Worm (Caenorhabditis elegans): ENCODE results near the gene zmp-1.
A peak's percentile ranks its signal among the peaks of the same experiment; 100 is the strongest.

The zmp-1 gene

DNA sequence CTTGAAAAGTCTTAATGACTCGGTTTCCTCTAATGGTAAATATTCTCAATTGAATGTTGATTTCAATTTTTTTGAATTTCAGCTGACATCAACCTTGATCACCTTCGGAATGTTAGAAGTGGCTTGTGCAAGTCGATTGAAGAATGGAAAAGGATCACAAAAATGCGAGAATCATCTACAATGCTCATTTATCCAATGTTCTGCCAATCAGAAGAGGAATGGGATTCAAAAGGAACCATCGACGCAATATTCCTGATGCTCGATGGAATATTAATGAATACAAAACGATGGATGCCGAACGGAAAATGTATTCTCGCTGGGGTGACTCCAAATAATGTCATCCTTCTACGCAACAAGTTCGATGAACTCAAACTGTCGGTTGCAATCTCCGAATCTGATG is 28.8 kb upstream of the zmp-1 start:
- TF ChIP-seq gei-17 (GFP tag; optimal IDR thresholded peaks at IDR 0.05): no peak
- TF ChIP-seq aptf-2 (GFP tag; conservative IDR thresholded peaks at IDR 0.05): no peak
- TF ChIP-seq mxl-1 (tag; optimal IDR thresholded peaks at IDR 0.05): no peak
- no peak for TF ChIP-seq aptf-3 (GFP tag; IDR thresholded peaks at IDR 0.05)
- no peak for TF ChIP-seq nhr-90 (tag; optimal IDR thresholded peaks at IDR 0.05)
- TF ChIP-seq unc-130 (GFP tag; optimal IDR thresholded peaks at IDR 0.05): no peak
- TF ChIP-seq Y79H2A.3 (GFP tag; conservative IDR thresholded peaks at IDR 0.05): no peak
- no peak for TF ChIP-seq hlh-26 (GFP tag; conservative IDR thresholded peaks at IDR 0.05)
- TF ChIP-seq Y53F4B.3 (GFP tag; IDR thresholded peaks at IDR 0.05): no peak
- TF ChIP-seq egrh-3 (GFP tag; IDR thresholded peaks at IDR 0.05): no peak

DNA sequence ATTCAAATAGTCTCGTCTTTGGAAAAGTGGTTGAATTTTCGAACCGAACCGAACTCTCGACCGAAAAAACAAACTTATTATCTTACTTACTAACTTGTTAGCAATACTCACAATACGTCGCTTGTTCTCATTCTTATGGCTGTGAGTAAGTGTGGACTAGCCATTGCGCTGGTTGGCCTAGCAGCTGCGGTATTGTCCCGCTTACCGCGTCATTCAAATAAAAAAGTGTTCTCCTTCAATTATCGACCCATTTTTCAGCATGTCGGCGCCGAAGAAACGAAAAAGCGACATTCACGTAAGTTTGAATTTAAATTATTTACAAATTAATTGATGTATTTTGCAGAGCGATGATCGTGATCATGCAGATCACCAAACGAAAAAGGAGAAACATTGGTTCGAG is 26.3 kb upstream of the zmp-1 start:
- no peak for TF ChIP-seq Y53F4B.3 (GFP tag; IDR thresholded peaks at IDR 0.05)
- TF ChIP-seq T07F8.4 (tag; optimal IDR thresholded peaks at IDR 0.05): no peak
- no peak for TF ChIP-seq F33H1.4 (GFP tag; IDR thresholded peaks at IDR 0.05)
- TF ChIP-seq nfya-1 (tag; optimal IDR thresholded peaks at IDR 0.05; ENCODE audit: borderline replicate concordance, insufficient read depth): no peak
- no peak for TF ChIP-seq hsf-1 (GFP tag; IDR thresholded peaks at IDR 0.05)
- TF ChIP-seq F39B2.1 (GFP tag; IDR thresholded peaks at IDR 0.05): no peak
- TF ChIP-seq bed-1 (GFP tag; IDR thresholded peaks at IDR 0.05): no peak
- no peak for TF ChIP-seq zfh-2 (GFP tag; conservative IDR thresholded peaks at IDR 0.05)
- TF ChIP-seq snpc-1.1 (tag; optimal IDR thresholded peaks at IDR 0.05; ENCODE audit: insufficient read depth): no peak
- TF ChIP-seq egl-18 (GFP tag; IDR thresholded peaks at IDR 0.05): no peak
- no peak for TF ChIP-seq athp-1 (tag; optimal IDR thresholded peaks at IDR 0.05)
- TF ChIP-seq rpc-1 (optimal IDR thresholded peaks at IDR 0.05): no peak
- no peak for TF ChIP-seq rpc-1 (tag; optimal IDR thresholded peaks at IDR 0.05)

DNA sequence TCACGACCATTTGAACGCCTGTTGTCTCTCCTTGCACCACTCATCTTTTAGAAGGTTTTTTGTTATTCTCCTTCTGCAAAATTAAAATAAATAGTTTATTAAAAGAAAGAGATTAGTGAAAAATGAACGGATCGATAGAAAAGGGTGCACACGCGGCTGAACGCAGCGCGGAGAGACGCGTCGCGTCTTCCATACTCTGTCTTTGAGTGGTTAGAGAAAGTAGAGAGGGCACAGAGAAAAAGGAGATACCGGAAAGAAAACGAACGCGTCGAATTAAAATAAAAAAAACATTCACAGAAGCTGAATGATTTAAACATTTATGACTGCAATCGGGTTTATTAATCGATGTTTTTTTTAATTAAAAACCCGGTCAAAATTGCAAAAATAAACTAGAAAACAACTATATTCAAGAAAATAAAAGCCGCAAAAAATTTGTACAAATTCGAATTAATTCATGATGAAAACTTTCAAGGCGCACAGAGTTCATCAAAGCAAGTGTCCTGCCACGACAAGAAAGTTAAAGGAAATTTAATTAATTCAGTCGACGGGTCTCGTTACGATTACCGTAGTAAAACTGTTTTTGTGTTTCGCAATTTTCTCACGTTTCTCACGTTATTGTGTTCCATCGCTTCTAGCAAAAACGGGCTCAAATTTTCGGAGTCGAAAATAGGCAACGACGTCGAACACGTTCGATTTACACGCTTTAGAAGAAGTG is 25.6 kb upstream of the zmp-1 start, which contains the start of the genes nono-1 and nop-1:
Gene nono-1 (minus strand): TSS at position 75 of the 715 bp plus-strand sequence.
Gene nop-1 (plus strand): TSS at position 551 of the 715 bp plus-strand sequence.
- TF ChIP-seq attf-6 (GFP tag; IDR thresholded peaks at IDR 0.05) (no peak), tbx-9 (tag; optimal IDR thresholded peaks at IDR 0.05; ENCODE audit: borderline replicate concordance) (no peak), pha-4 (tag; optimal IDR thresholded peaks at IDR 0.05) (no peak), F33H1.4 (GFP tag; IDR thresholded peaks at IDR 0.05) (peak; percentile 89), lin-54 (GFP tag; optimal IDR thresholded peaks at IDR 0.05) (no peak), ZK185.1 (tag; optimal IDR thresholded peaks at IDR 0.05; ENCODE audit: poor library complexity, severe bottlenecking) (no peak), hrde-1 (tag; optimal IDR thresholded peaks at IDR 0.05; ENCODE audit: borderline replicate concordance) (no peak), lin-40 (tag; optimal IDR thresholded peaks at IDR 0.05) (no peak), sea-2 (GFP tag; IDR thresholded peaks at IDR 0.05) (no peak), unc-62 (GFP tag; optimal IDR thresholded peaks at IDR 0.05) (no peak), rcor-1 (GFP tag; IDR thresholded peaks at IDR 0.05) (no peak), ceh-91 (GFP tag; IDR thresholded peaks at IDR 0.05) (peak; percentile 49), hsf-1 (GFP tag; IDR thresholded peaks at IDR 0.05) (no peak), chd-7 (tag; optimal IDR thresholded peaks at IDR 0.05) (no peak), xnd-1 (tag; optimal IDR thresholded peaks at IDR 0.05) (peak; percentile 74), ztf-22 (GFP tag; optimal IDR thresholded peaks at IDR 0.05) (no peak), gei-17 (GFP tag; optimal IDR thresholded peaks at IDR 0.05) (no peak), snpc-4 (GFP tag; optimal IDR thresholded peaks at IDR 0.05) (no peak), snpc-4 (tag; optimal IDR thresholded peaks at IDR 0.05) (no peak), zfh-2 (GFP tag; conservative IDR thresholded peaks at IDR 0.05) (no peak), nhr-80 (tag; optimal IDR thresholded peaks at IDR 0.05) (no peak), bed-1 (GFP tag; IDR thresholded peaks at IDR 0.05) (no peak), F49E8.2 (tag; optimal IDR thresholded peaks at IDR 0.05; ENCODE audit: insufficient read depth) (peak; percentile 45), lin-26 (GFP tag; IDR thresholded peaks at IDR 0.05) (no peak), nhr-27 (tag; optimal IDR thresholded peaks at IDR 0.05) (no peak), madf-3 (GFP tag; IDR thresholded peaks at IDR 0.05) (no peak), atf-7 (tag; optimal IDR thresholded peaks at IDR 0.05) (no peak), zim-3 (tag; optimal IDR thresholded peaks at IDR 0.05) (no peak), hmg-20 (GFP tag; IDR thresholded peaks at IDR 0.05) (no peak)

All from whole organism, young adult.